Fruit fly (Drosophila melanogaster) whole organism, embryonic: ENCODE measurements around the gene CG34148.

Source experiments
- CG11456 ChIP-seq: fragments of 200-800 bp; sonication (Bioruptor generic); IDR thresholded peaks from 3 replicates; pipeline ENCODE4 v1.3.6; 2022; ENCODE audit warnings: missing biosample characterization, missing genetic modification characterization
- CG12071 ChIP-seq: fragments of 200-800 bp; sonication (Bioruptor generic); optimal IDR thresholded peaks from 3 replicates; lab custom pipeline; 2018; ENCODE audit warnings: missing biosample characterization, mild to moderate bottlenecking, missing genetic modification characterization
- CG13287 ChIP-seq: fragments of 200-800 bp; sonication (Bioruptor generic); IDR thresholded peaks from 2 replicates; pipeline ENCODE4 v1.3.6; 2022; ENCODE audit warnings: missing biosample characterization, missing genetic modification characterization; ENCODE audit not compliant: partially characterized antibody
- CG14014 ChIP-seq: fragments of 200-800 bp; sonication (Bioruptor generic); IDR thresholded peaks from 2 replicates; pipeline ENCODE4 v1.3.6; 2022; ENCODE audit warnings: missing biosample characterization, missing genetic modification characterization
- CG16779 ChIP-seq: fragments of 200-800 bp; sonication (Bioruptor generic); IDR thresholded peaks from 2 replicates; pipeline ENCODE4 v1.3.6; 2022; ENCODE audit warnings: missing biosample characterization, missing genetic modification characterization
- CG4328 ChIP-seq: fragments of 200-800 bp; sonication (Bioruptor generic); optimal IDR thresholded peaks from 3 replicates; lab custom pipeline; 2017; ENCODE audit warnings: missing biosample characterization, missing genetic modification reagents, missing genetic modification characterization
- CG4424 ChIP-seq: fragments of 200-800 bp; sonication (Bioruptor generic); optimal IDR thresholded peaks from 3 replicates; lab custom pipeline; 2016; ENCODE audit warnings: missing biosample characterization, missing genetic modification characterization
- CG7556 ChIP-seq: fragments of 200-800 bp; sonication (Bioruptor generic); optimal IDR thresholded peaks from 2 replicates; lab custom pipeline; 2017; ENCODE audit warnings: missing biosample characterization, mild to moderate bottlenecking, missing genetic modification characterization
- CG9932 ChIP-seq: fragments of 200-800 bp; sonication (Bioruptor generic); IDR thresholded peaks from 2 replicates; pipeline ENCODE4 v1.3.6; 2022; ENCODE audit warnings: missing biosample characterization, missing genetic modification characterization
- CrebB ChIP-seq: fragments of 200-800 bp; sonication (Bioruptor generic); optimal IDR thresholded peaks from 3 replicates; lab custom pipeline; 2018; ENCODE audit warnings: missing biosample characterization, mild to moderate bottlenecking, missing genetic modification characterization
- D19B ChIP-seq: fragments of 200-800 bp; sonication (Bioruptor generic); optimal IDR thresholded peaks from 2 replicates; lab custom pipeline; 2017; ENCODE audit warnings: missing biosample characterization, mild to moderate bottlenecking, missing genetic modification characterization
- Deaf1 ChIP-seq: fragments of 200-800 bp; optimal IDR thresholded peaks from 3 replicates; lab custom pipeline; 2019; ENCODE audit warnings: missing biosample characterization, mild to moderate bottlenecking, missing genetic modification characterization, moderate library complexity
- Hr51 ChIP-seq, 2 experiments: fragments of 200-800 bp; sonication (Bioruptor generic); optimal IDR thresholded peaks; 2 replicates in 1 of 2; 3 replicates in 1 of 2; lab custom pipeline; 2016 to 2018; ENCODE audit warnings: missing biosample characterization in 2 of 2, missing genetic modification characterization in 2 of 2, mild to moderate bottlenecking in 1 of 2, moderate library complexity in 1 of 2
- abd-A ChIP-seq: fragments of 200-800 bp; sonication (Bioruptor generic); optimal IDR thresholded peaks from 3 replicates; lab custom pipeline; 2019; ENCODE audit warnings: missing biosample characterization, mild to moderate bottlenecking, missing genetic modification characterization, moderate library complexity
- bcd ChIP-seq: fragments of 200-800 bp; sonication (Bioruptor generic); optimal IDR thresholded peaks from 2 replicates; lab custom pipeline; 2017; ENCODE audit warnings: missing biosample characterization, mild to moderate bottlenecking, missing genetic modification characterization
- danr ChIP-seq: fragments of 200-800 bp; sonication (Bioruptor generic); IDR thresholded peaks from 2 replicates; pipeline ENCODE4 v1.3.6; 2022; ENCODE audit warnings: missing biosample characterization, missing genetic modification characterization
- disco-r ChIP-seq: fragments of 200-800 bp; sonication (Bioruptor generic); optimal IDR thresholded peaks from 2 replicates; lab custom pipeline; 2016; ENCODE audit warnings: missing biosample characterization, missing genetic modification characterization
- dm ChIP-seq: fragments of 200-800 bp; sonication (Bioruptor generic); optimal IDR thresholded peaks from 3 replicates; lab custom pipeline; 2016; ENCODE audit warnings: missing biosample characterization, missing genetic modification characterization
- ewg ChIP-seq: fragments of 200-800 bp; sonication (Bioruptor generic); optimal IDR thresholded peaks from 3 replicates; lab custom pipeline; 2017; ENCODE audit warnings: mild to moderate bottlenecking, missing biosample characterization, missing genetic modification reagents, missing genetic modification characterization
- fd3F ChIP-seq: fragments of 200-800 bp; sonication (Bioruptor generic); optimal IDR thresholded peaks from 2 replicates; lab custom pipeline; 2018; ENCODE audit warnings: missing biosample characterization, mild to moderate bottlenecking, missing genetic modification characterization, moderate library complexity
- grau ChIP-seq: fragments of 200-800 bp; optimal IDR thresholded peaks from 3 replicates; lab custom pipeline; 2019; ENCODE audit warnings: missing biosample characterization, mild to moderate bottlenecking, missing genetic modification characterization, moderate library complexity
- insv ChIP-seq, 2 experiments: fragments of 200-800 bp; sonication (Bioruptor generic); optimal IDR thresholded peaks; 3 replicates each; lab custom pipeline; 2016 to 2018; ENCODE audit warnings: missing biosample characterization in 2 of 2, missing genetic modification characterization in 2 of 2
- kay ChIP-seq: fragments of 200-800 bp; sonication (Bioruptor generic); optimal IDR thresholded peaks from 2 replicates; lab custom pipeline; 2016; ENCODE audit warnings: missing biosample characterization, missing genetic modification characterization
- klu ChIP-seq: fragments of 200-800 bp; sonication (Bioruptor generic); IDR thresholded peaks from 2 replicates; pipeline ENCODE4 v1.3.6; 2022; ENCODE audit warnings: missing biosample characterization, missing genetic modification characterization
- lmd ChIP-seq: fragments of 200-800 bp; sonication (Bioruptor generic); IDR thresholded peaks from 2 replicates; pipeline ENCODE4 v1.3.6; 2022; ENCODE audit warnings: missing biosample characterization, missing genetic modification characterization
- oc ChIP-seq: fragments of 200-800 bp; sonication (Bioruptor generic); optimal IDR thresholded peaks from 2 replicates; lab custom pipeline; 2018; ENCODE audit warnings: missing biosample characterization, mild to moderate bottlenecking, missing genetic modification characterization, moderate library complexity
- sr ChIP-seq: fragments of 200-800 bp; sonication (Bioruptor generic); IDR thresholded peaks from 3 replicates; pipeline ENCODE4 v1.3.6; 2022; ENCODE audit warnings: missing biosample characterization, missing genetic modification characterization
- tap ChIP-seq: fragments of 200-800 bp; optimal IDR thresholded peaks from 3 replicates; lab custom pipeline; 2019; ENCODE audit warnings: missing biosample characterization, mild to moderate bottlenecking, missing genetic modification characterization, moderate library complexity
- tgo ChIP-seq: fragments of 200-800 bp; sonication (Bioruptor generic); IDR thresholded peaks from 3 replicates; pipeline ENCODE4 v1.3.6; 2022; ENCODE audit warnings: missing biosample characterization, missing genetic modification characterization
- tin ChIP-seq: fragments of 200-800 bp; sonication (Bioruptor generic); optimal IDR thresholded peaks from 3 replicates; lab custom pipeline; 2016; ENCODE audit warnings: missing biosample characterization, missing genetic modification characterization
- z ChIP-seq: fragments of 200-800 bp; sonication (Bioruptor generic); IDR thresholded peaks from 3 replicates; pipeline ENCODE4 v1.3.6; 2022; ENCODE audit warnings: missing biosample characterization, missing genetic modification characterization

CG34148 gene

dm6 chr3R:21886861-21887587 is 8.5 kb upstream of the CG34148 start, which contains the start of the genes CG6678 and dnd (continued):
- TF ChIP-seq CG13287 (GFP tag; lab: Robert Waterston, UW): peak; percentile 36

dm6 chr3R:21885450-21885849 is 7.0 kb upstream of the CG34148 start, which contains the start of gene CG17819:
CG17819 (minus strand) TSS chr3R:21885550.
- no peak for TF ChIP-seq kay
- TF ChIP-seq CG12071 (GFP tag; lab: Kevin White, UChicago): no peak
- no peak for TF ChIP-seq abd-A (tag; lab: Kevin White, UChicago)
- TF ChIP-seq grau (tag; lab: Kevin White, UChicago): no peak
- no peak for TF ChIP-seq disco-r (GFP tag; lab: Kevin White, UChicago)
- no peak for TF ChIP-seq insv (GFP tag; optimal IDR thresholded peaks at IDR 0.05; lab: Kevin White, UChicago)
- TF ChIP-seq CrebB (tag; lab: Kevin White, UChicago): no peak
- TF ChIP-seq tin (GFP tag; lab: Kevin White, UChicago): no peak
- no peak for TF ChIP-seq CG16779 (GFP tag; lab: Robert Waterston, UW)
- TF ChIP-seq danr (GFP tag; lab: Robert Waterston, UW): no peak
- no peak for TF ChIP-seq CG7556 (GFP tag; lab: Kevin White, UChicago)
- TF ChIP-seq klu (GFP tag; lab: Robert Waterston, UW): no peak

- no peak for TF ChIP-seq z (GFP tag; lab: Robert Waterston, UW)
These were observed 5.9 kb upstream of the CG34148 start, which contains the start of gene fit for dm6 chr3R:21884354-21884753. fit (minus strand) TSS chr3R:21884454.

- TF ChIP-seq Hr51 (GFP tag; optimal IDR thresholded peaks at IDR 0.05; lab: Kevin White, UChicago) (no peak), fd3F (GFP tag; lab: Kevin White, UChicago) (no peak), Deaf1 (no peak), ewg (GFP tag; lab: Kevin White, UChicago) (no peak), tap (tag; lab: Kevin White, UChicago) (no peak)
These were observed 2.0 kb upstream of the CG34148 start, which contains the start of gene CG31465 for dm6 chr3R:21880510-21880909. CG31465 (plus strand) TSS chr3R:21880810.

dm6 chr3R:21877636-21878035 is 850 bp downstream of the CG34148 start, which contains the start of gene P5CDh2:
P5CDh2 (plus strand) TSS chr3R:21877936.
- no peak for TF ChIP-seq CG4328 (GFP tag; lab: Kevin White, UChicago)
- TF ChIP-seq CG4424 (GFP tag; lab: Kevin White, UChicago): no peak
- no peak for TF ChIP-seq tgo (GFP tag; lab: Robert Waterston, UW)
- TF ChIP-seq oc: no peak
- TF ChIP-seq CG9932 (GFP tag; lab: Robert Waterston, UW): no peak
- TF ChIP-seq sr: no peak
- no peak for TF ChIP-seq D19B (GFP tag; lab: Kevin White, UChicago)
- no peak for TF ChIP-seq CG11456 (GFP tag; lab: Robert Waterston, UW)
- no peak for TF ChIP-seq dm
- TF ChIP-seq bcd (GFP tag; lab: Kevin White, UChicago): no peak
- TF ChIP-seq CG14014: no peak
- TF ChIP-seq lmd (GFP tag; lab: Robert Waterston, UW): no peak
